Worm (Caenorhabditis elegans) whole organism, mixed stage, embryonic: ENCODE measurements around the gene ogt-1.

Source experiments
- lin-13 ChIP-seq: fragments of 150-350 bp; optimal IDR thresholded peaks from 2 replicates; lab custom pipeline; 2014; ENCODE audit warnings: missing biosample characterization, missing genetic modification characterization
- mls-2 ChIP-seq: sonication (generic microtip); optimal IDR thresholded peaks from 2 replicates; lab custom pipeline; 2016; ENCODE audit warnings: mild to moderate bottlenecking, missing genetic modification characterization, moderate library complexity, missing compliant biosample characterization
- nhr-12 ChIP-seq: fragments of 150-350 bp; optimal IDR thresholded peaks from 2 replicates; lab custom pipeline; 2014; ENCODE audit warnings: missing biosample characterization, missing genetic modification characterization
- snpc-4 ChIP-seq: fragments of 150-350 bp; optimal IDR thresholded peaks from 2 replicates; lab custom pipeline; 2014; ENCODE audit warnings: missing biosample characterization, missing genetic modification characterization
- unc-120 ChIP-seq: sonication (generic microtip); optimal IDR thresholded peaks from 2 replicates; lab custom pipeline; 2017; ENCODE audit warnings: missing genetic modification characterization, missing compliant biosample characterization; ENCODE audit not compliant: poor library complexity, severe bottlenecking

DNA sequence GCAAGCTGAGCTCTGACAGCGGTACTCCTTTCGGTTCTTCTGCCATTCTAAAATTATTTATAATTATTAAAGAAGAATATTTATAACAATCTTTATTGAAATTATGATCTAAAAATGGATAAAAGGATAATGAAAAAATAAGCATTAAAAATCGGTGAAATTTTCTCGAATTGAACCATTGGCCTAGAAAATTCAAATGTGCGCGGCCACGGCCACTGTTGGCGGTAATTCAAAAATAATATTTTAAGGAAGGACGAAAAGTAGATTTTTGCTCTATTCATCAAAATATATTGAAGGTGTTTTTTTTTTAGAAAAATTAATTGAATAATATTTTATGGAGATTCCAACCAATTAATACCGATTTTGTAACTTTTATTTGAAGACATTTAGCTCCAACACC, 45.2 kb upstream of the ogt-1 start, which contains the start of gene pfd-5:
- TF ChIP-seq nhr-12 (tag; lab: Kevin White, UChicago) (no peak), mls-2 (tag; lab: Kevin White, UChicago) (no peak), lin-13 (tag; lab: Kevin White, UChicago) (no peak), unc-120 (tag; lab: Kevin White, UChicago) (no peak), snpc-4 (tag; lab: Kevin White, UChicago) (no peak)
